Fruit fly (Drosophila melanogaster) whole organism, embryonic: ENCODE measurements around the gene GatB.

ENCODE experiments used
- B-H2 ChIP-seq: fragments of 200-800 bp; sonication (Bioruptor generic); optimal IDR thresholded peaks from 2 replicates; lab custom pipeline; 2018; ENCODE audit warnings: missing biosample characterization, mild to moderate bottlenecking, missing genetic modification characterization
- CG11247 ChIP-seq: fragments of 200-800 bp; sonication (Bioruptor generic); IDR thresholded peaks from 2 replicates; pipeline ENCODE4 v1.3.6; 2022; ENCODE audit warnings: missing biosample characterization, missing genetic modification characterization
- CG12104 ChIP-seq: fragments of 200-800 bp; sonication (Bioruptor generic); optimal IDR thresholded peaks from 3 replicates; lab custom pipeline; 2016; ENCODE audit warnings: missing biosample characterization, missing genetic modification characterization
- CG12391 ChIP-seq: fragments of 200-800 bp; sonication (Bioruptor generic); optimal IDR thresholded peaks from 3 replicates; lab custom pipeline; 2018; ENCODE audit warnings: missing biosample characterization, mild to moderate bottlenecking, missing genetic modification characterization, moderate library complexity
- CG12659 ChIP-seq: fragments of 200-800 bp; sonication (Bioruptor generic); optimal IDR thresholded peaks from 3 replicates; lab custom pipeline; 2017; ENCODE audit warnings: mild to moderate bottlenecking, missing biosample characterization, missing genetic modification reagents, missing genetic modification characterization
- CG12744 ChIP-seq: fragments of 200-800 bp; sonication (Bioruptor generic); optimal IDR thresholded peaks from 2 replicates; lab custom pipeline; 2016; ENCODE audit warnings: missing biosample characterization, missing genetic modification characterization
- CG13424 ChIP-seq: fragments of 200-800 bp; sonication (Bioruptor generic); optimal IDR thresholded peaks from 2 replicates; lab custom pipeline; 2019; ENCODE audit warnings: missing biosample characterization, mild to moderate bottlenecking, missing genetic modification characterization, moderate library complexity
- CG14050 ChIP-seq: fragments of 200-800 bp; sonication (Bioruptor generic); IDR thresholded peaks from 3 replicates; pipeline ENCODE4 v1.3.6; 2022; ENCODE audit warnings: missing biosample characterization, missing genetic modification characterization
- CG14860 ChIP-seq: fragments of 200-800 bp; sonication (Bioruptor generic); IDR thresholded peaks from 3 replicates; pipeline ENCODE4 v1.3.6; 2022; ENCODE audit warnings: missing biosample characterization, missing genetic modification characterization; ENCODE audit not compliant: partially characterized antibody
- CG15696 ChIP-seq: fragments of 200-800 bp; sonication (Bioruptor generic); optimal IDR thresholded peaks from 2 replicates; lab custom pipeline; 2019; ENCODE audit warnings: missing biosample characterization, mild to moderate bottlenecking, missing genetic modification characterization, moderate library complexity
- CG17385 ChIP-seq: fragments of 200-800 bp; sonication (Bioruptor generic); optimal IDR thresholded peaks from 3 replicates; lab custom pipeline; 2018; ENCODE audit warnings: missing biosample characterization, mild to moderate bottlenecking, missing genetic modification characterization
- CG17612 ChIP-seq: fragments of 200-800 bp; sonication (Bioruptor generic); IDR thresholded peaks from 2 replicates; pipeline ENCODE4 v1.3.6; 2022; ENCODE audit warnings: missing biosample characterization, missing genetic modification characterization
- CG32767 ChIP-seq: fragments of 200-800 bp; sonication (Bioruptor generic); IDR thresholded peaks from 2 replicates; pipeline ENCODE4 v1.3.6; 2022; ENCODE audit warnings: missing biosample characterization, missing genetic modification characterization
- CG34422 ChIP-seq: fragments of 200-800 bp; sonication (Bioruptor generic); IDR thresholded peaks from 3 replicates; pipeline ENCODE4 v1.3.6; 2022; ENCODE audit warnings: missing biosample characterization, missing genetic modification characterization
- CG7786 ChIP-seq: fragments of 200-800 bp; sonication (Bioruptor generic); optimal IDR thresholded peaks from 2 replicates; lab custom pipeline; 2016; ENCODE audit warnings: missing biosample characterization, missing genetic modification characterization
- CG8388 ChIP-seq: fragments of 200-800 bp; sonication (Bioruptor generic); optimal IDR thresholded peaks from 2 replicates; lab custom pipeline; 2019; ENCODE audit warnings: missing biosample characterization, mild to moderate bottlenecking, missing genetic modification characterization, moderate library complexity
- CG9797 ChIP-seq: fragments of 200-800 bp; sonication (Bioruptor generic); optimal IDR thresholded peaks from 3 replicates; lab custom pipeline; 2018; ENCODE audit warnings: missing biosample characterization, mild to moderate bottlenecking, missing genetic modification characterization
- Dbx ChIP-seq: fragments of 200-800 bp; sonication (Bioruptor generic); IDR thresholded peaks from 3 replicates; pipeline ENCODE4 v1.3.6; 2022; ENCODE audit warnings: missing biosample characterization, missing genetic modification characterization
- Elba2 ChIP-seq: fragments of 200-800 bp; sonication (Bioruptor generic); optimal IDR thresholded peaks from 3 replicates; lab custom pipeline; 2016; ENCODE audit warnings: missing biosample characterization, missing genetic modification characterization
- H2.0 ChIP-seq: fragments of 200-800 bp; sonication (Bioruptor generic); IDR thresholded peaks from 2 replicates; pipeline ENCODE4 v1.3.6; 2022; ENCODE audit warnings: missing biosample characterization, missing genetic modification characterization
- HLH54F ChIP-seq: fragments of 200-800 bp; sonication (Bioruptor generic); optimal IDR thresholded peaks from 3 replicates; lab custom pipeline; 2016; ENCODE audit warnings: missing biosample characterization, missing genetic modification characterization
- Lhr ChIP-seq: fragments of 200-800 bp; sonication (Bioruptor generic); optimal IDR thresholded peaks from 3 replicates; lab custom pipeline; 2017; ENCODE audit warnings: mild to moderate bottlenecking, missing biosample characterization, missing genetic modification reagents, missing genetic modification characterization
- MBD-R2 ChIP-seq: fragments of 200-800 bp; sonication (Bioruptor generic); IDR thresholded peaks from 2 replicates; pipeline ENCODE4 v1.3.6; 2022; ENCODE audit warnings: missing biosample characterization, missing genetic modification characterization
- MESR4 ChIP-seq: fragments of 200-800 bp; sonication (Bioruptor generic); optimal IDR thresholded peaks from 2 replicates; lab custom pipeline; 2018; ENCODE audit warnings: missing biosample characterization, mild to moderate bottlenecking, missing genetic modification characterization, moderate library complexity
- Pdp1 ChIP-seq, 2 experiments: fragments of 200-800 bp; sonication (Bioruptor generic); optimal IDR thresholded peaks; 3 replicates each; lab custom pipeline; 2016; ENCODE audit warnings: missing biosample characterization in 2 of 2, missing genetic modification characterization in 2 of 2, mild to moderate bottlenecking in 1 of 2, moderate library complexity in 1 of 2
- Poxn ChIP-seq: fragments of 200-800 bp; sonication (Bioruptor generic); IDR thresholded peaks from 2 replicates; pipeline ENCODE4 v1.3.6; 2022; ENCODE audit warnings: missing biosample characterization, missing genetic modification characterization
- Ptx1 ChIP-seq: fragments of 200-800 bp; sonication (Bioruptor generic); IDR thresholded peaks from 2 replicates; pipeline ENCODE4 v1.3.6; 2022; ENCODE audit warnings: missing biosample characterization, missing genetic modification characterization
- YL-1 ChIP-seq: fragments of 200-800 bp; sonication (Bioruptor generic); optimal IDR thresholded peaks from 3 replicates; lab custom pipeline; 2017; ENCODE audit warnings: missing biosample characterization, mild to moderate bottlenecking, missing genetic modification characterization
- ash1 ChIP-seq: fragments of 200-800 bp; sonication (Bioruptor generic); optimal IDR thresholded peaks from 2 replicates; lab custom pipeline; 2018; ENCODE audit warnings: missing biosample characterization, mild to moderate bottlenecking, missing genetic modification characterization
- bigmax ChIP-seq: fragments of 200-800 bp; sonication (Bioruptor generic); optimal IDR thresholded peaks from 2 replicates; lab custom pipeline; 2018; ENCODE audit warnings: missing biosample characterization, mild to moderate bottlenecking, missing genetic modification characterization
- crp ChIP-seq, 2 experiments: fragments of 200-800 bp; sonication (Bioruptor generic); optimal IDR thresholded peaks; 2 replicates in 1 of 2; 3 replicates in 1 of 2; lab custom pipeline; 2017; ENCODE audit warnings: missing biosample characterization in 2 of 2, missing genetic modification characterization in 2 of 2, mild to moderate bottlenecking in 1 of 2, moderate library complexity in 1 of 2
- dmrt99B ChIP-seq: fragments of 200-800 bp; sonication (Bioruptor generic); optimal IDR thresholded peaks from 2 replicates; lab custom pipeline; 2018; ENCODE audit warnings: missing biosample characterization, mild to moderate bottlenecking, missing genetic modification characterization, moderate library complexity
- ewg ChIP-seq: fragments of 200-800 bp; sonication (Bioruptor generic); optimal IDR thresholded peaks from 3 replicates; lab custom pipeline; 2017; ENCODE audit warnings: mild to moderate bottlenecking, missing biosample characterization, missing genetic modification reagents, missing genetic modification characterization
- eyg ChIP-seq: fragments of 200-800 bp; sonication (Bioruptor generic); optimal IDR thresholded peaks from 3 replicates; lab custom pipeline; 2016; ENCODE audit warnings: missing biosample characterization, missing genetic modification characterization
- h ChIP-seq: fragments of >200 bp; optimal IDR thresholded peaks from 2 replicates; lab custom pipeline; 2017
- hbn ChIP-seq: fragments of 200-800 bp; sonication (Bioruptor generic); IDR thresholded peaks from 2 replicates; pipeline ENCODE4 v1.3.6; 2022; ENCODE audit warnings: missing biosample characterization, missing genetic modification characterization; ENCODE audit not compliant: partially characterized antibody
- otp ChIP-seq: fragments of 200-800 bp; sonication (Bioruptor generic); IDR thresholded peaks from 3 replicates; pipeline ENCODE4, ENCODE4 v1.3.6; 2022; ENCODE audit warnings: missing biosample characterization, missing genetic modification characterization
- rib ChIP-seq: fragments of 200-800 bp; sonication (Bioruptor generic); IDR thresholded peaks from 2 replicates; pipeline ENCODE4 v1.3.6; 2022; ENCODE audit warnings: missing biosample characterization, missing genetic modification characterization
- sna ChIP-seq: fragments of 200-800 bp; sonication (Bioruptor generic); IDR thresholded peaks from 2 replicates; pipeline ENCODE4 v1.3.6; 2022; ENCODE audit warnings: missing biosample characterization, missing genetic modification characterization; ENCODE audit not compliant: partially characterized antibody
- tin ChIP-seq: fragments of 200-800 bp; sonication (Bioruptor generic); optimal IDR thresholded peaks from 3 replicates; lab custom pipeline; 2016; ENCODE audit warnings: missing biosample characterization, missing genetic modification characterization
- tna ChIP-seq: fragments of 200-800 bp; sonication (Bioruptor generic); IDR thresholded peaks from 2 replicates; pipeline ENCODE4 v1.3.6; 2022; ENCODE audit warnings: missing biosample characterization, missing genetic modification characterization; ENCODE audit not compliant: partially characterized antibody
- toy ChIP-seq: fragments of 200-800 bp; sonication (Bioruptor generic); IDR thresholded peaks from 2 replicates; pipeline ENCODE4 v1.3.6; 2022; ENCODE audit warnings: missing biosample characterization, missing genetic modification characterization
- unpg ChIP-seq: fragments of 200-800 bp; sonication (Bioruptor generic); optimal IDR thresholded peaks from 3 replicates; lab custom pipeline; 2018; ENCODE audit warnings: missing biosample characterization, mild to moderate bottlenecking, missing genetic modification characterization, moderate library complexity
- vfl ChIP-seq: fragments of 200-800 bp; sonication (Bioruptor generic); optimal IDR thresholded peaks from 2 replicates; lab custom pipeline; 2016; ENCODE audit warnings: missing biosample characterization, missing genetic modification characterization
- wdn ChIP-seq: fragments of 200-800 bp; sonication (Bioruptor generic); IDR thresholded peaks from 2 replicates; pipeline ENCODE4 v1.3.6; 2022; ENCODE audit warnings: missing biosample characterization, missing genetic modification characterization

Gene GatB

dm6 chr3R:24163556-24164022 lies 33.5 kb upstream of the GatB start, which contains the start of gene Apc2 (continued):
- TF ChIP-seq ash1 (GFP tag; lab: Kevin White, UChicago) (no peak), CG7786 (GFP tag; lab: Kevin White, UChicago) (no peak), H2.0 (peak; percentile 65), rib (GFP tag; lab: Robert Waterston, UW) (no peak), unpg (GFP tag; lab: Kevin White, UChicago) (peak; percentile 66), vfl (GFP tag; lab: Kevin White, UChicago) (no peak), HLH54F (GFP tag; lab: Kevin White, UChicago) (peak; percentile 36), Ptx1 (GFP tag; lab: Robert Waterston, UW) (peak; percentile 70), h (lab: Kevin White, UChicago) (no peak), CG17612 (GFP tag; lab: Robert Waterston, UW) (0 out of 2 replicates have a peak, but pooled peaks have one; percentile 13), CG8388 (peak; percentile 55), CG12391 (tag; lab: Kevin White, UChicago) (peak; percentile 82), Dbx (GFP tag; lab: Robert Waterston, UW) (0 out of 3 replicates have a peak, but pooled peaks have one; percentile 19), CG14860 (GFP tag; lab: Robert Waterston, UW) (no peak), toy (GFP tag; lab: Robert Waterston, UW) (no peak), Poxn (GFP tag; lab: Robert Waterston, UW) (no peak), B-H2 (GFP tag; lab: Kevin White, UChicago) (peak; percentile 4), ewg (GFP tag; lab: Kevin White, UChicago) (peak; percentile 73), eyg (GFP tag; lab: Kevin White, UChicago) (no peak), CG11247 (GFP tag; lab: Robert Waterston, UW) (0 out of 2 replicates have a peak, but pooled peaks have one; percentile 21), otp (no peak), tin (peak; percentile 56), Lhr (GFP tag; lab: Kevin White, UChicago) (peak; percentile 43), CG12659 (GFP tag; lab: Kevin White, UChicago) (peak; percentile 64), wdn (GFP tag; lab: Robert Waterston, UW) (no peak), CG14050 (GFP tag; lab: Robert Waterston, UW) (no peak), CG13424 (tag; lab: Kevin White, UChicago) (peak; percentile 67), CG32767 (GFP tag; lab: Robert Waterston, UW) (0 out of 2 replicates have a peak, but pooled peaks have one; percentile 17), tna (GFP tag; lab: Robert Waterston, UW) (no peak), CG9797 (GFP tag; lab: Kevin White, UChicago) (no peak)

- no peak for TF ChIP-seq CG17385 (GFP tag; lab: Kevin White, UChicago)
- 0 out of 2 replicates have a peak, but pooled peaks have one; percentile 58 for TF ChIP-seq hbn
- TF ChIP-seq sna (GFP tag; lab: Robert Waterston, UW) = peak; percentile 72
- TF ChIP-seq MBD-R2 (GFP tag; lab: Robert Waterston, UW) = peak; percentile 67
- no peak for TF ChIP-seq CG12744 (GFP tag; lab: Kevin White, UChicago)
- peak; percentile 32 for TF ChIP-seq YL-1 (GFP tag; lab: Kevin White, UChicago)
- TF ChIP-seq CG15696 (tag; lab: Kevin White, UChicago) = no peak
- TF ChIP-seq dmrt99B (tag; lab: Kevin White, UChicago) = no peak
- peak; percentile 52 for TF ChIP-seq MESR4 (GFP tag; lab: Kevin White, UChicago)
- no peak for TF ChIP-seq CG12104 (GFP tag; lab: Kevin White, UChicago)
- TF ChIP-seq crp (GFP tag; optimal IDR thresholded peaks at IDR 0.05; lab: Kevin White, UChicago) = peak in 1 of 2 experiments; percentile 88
- TF ChIP-seq Elba2 (GFP tag; lab: Kevin White, UChicago) = peak; percentile 94
- TF ChIP-seq CG34422 (GFP tag; lab: Robert Waterston, UW) = peak; percentile 51; the same call in 1 of the 3 replicates
- peak in 1 of 2 experiments; percentile 97 for TF ChIP-seq Pdp1 (GFP tag; optimal IDR thresholded peaks at IDR 0.05; lab: Kevin White, UChicago)
- TF ChIP-seq bigmax (GFP tag; lab: Kevin White, UChicago) = peak; percentile 60
- TF ChIP-seq, all 482 proteins: peak for 10
Observed at dm6 chr3R:24162774-24163555, 32.9 kb upstream of the GatB start, which contains the start of gene mRpS24. TSS of gene mRpS24 (minus strand) at chr3R:24163545.
